Worm (Caenorhabditis elegans) whole organism, L2 larva: Measurements from ENCODE around the gene F35A5.2.

Experiments used
- C34F6.9 ChIP-seq: fragments of 150-350 bp; optimal IDR thresholded peaks from 2 replicates; lab custom pipeline; 2014; ENCODE audit warnings: missing biosample characterization, missing genetic modification characterization
- F13H6.1 ChIP-seq: sonication (generic microtip); optimal IDR thresholded peaks from 2 replicates; lab custom pipeline; 2016; ENCODE audit warnings: missing genetic modification characterization, missing compliant biosample characterization
- R02D3.7 ChIP-seq: fragments of 150-350 bp; optimal IDR thresholded peaks from 2 replicates; lab custom pipeline; 2014; ENCODE audit warnings: missing biosample characterization, missing genetic modification characterization
- Y55F3AM.14 ChIP-seq: fragments of 200-800 bp; sonication (Bioruptor generic); optimal IDR thresholded peaks from 2 replicates; lab custom pipeline; 2018; ENCODE audit warnings: mild to moderate bottlenecking, missing genetic modification characterization, missing compliant biosample characterization
- alr-1 ChIP-seq: fragments of 150-350 bp; optimal IDR thresholded peaks from 2 replicates; lab custom pipeline; 2014; ENCODE audit warnings: missing biosample characterization, missing genetic modification characterization
- aly-2 ChIP-seq: fragments of 150-350 bp; optimal IDR thresholded peaks from 2 replicates; lab custom pipeline; 2014; ENCODE audit warnings: missing biosample characterization, missing genetic modification characterization
- ama-1 ChIP-seq: fragments of 150-350 bp; optimal IDR thresholded peaks from 2 replicates; lab custom pipeline; 2018; ENCODE audit warnings: inconsistent platforms
- ceh-16 ChIP-seq: fragments of 150-350 bp; optimal IDR thresholded peaks from 2 replicates; lab custom pipeline; 2014; ENCODE audit warnings: missing biosample characterization, missing genetic modification characterization
- crh-2 ChIP-seq: sonication (generic microtip); optimal IDR thresholded peaks from 2 replicates; lab custom pipeline; 2017; ENCODE audit warnings: missing biosample characterization, missing genetic modification characterization
- dmd-4 ChIP-seq: sonication (generic microtip); optimal IDR thresholded peaks from 2 replicates; lab custom pipeline; 2017; ENCODE audit warnings: missing biosample characterization, missing genetic modification characterization
- egl-27 ChIP-seq: sonication (generic microtip); optimal IDR thresholded peaks from 3 replicates; lab custom pipeline; 2017; ENCODE audit warnings: missing biosample characterization, missing genetic modification reagents, missing genetic modification characterization
- elt-1 ChIP-seq: fragments of 150-350 bp; optimal IDR thresholded peaks from 2 replicates; lab custom pipeline; 2014; ENCODE audit warnings: missing biosample characterization, missing genetic modification characterization
- elt-3 ChIP-seq: sonication (generic microtip); optimal IDR thresholded peaks from 2 replicates; lab custom pipeline; 2017; ENCODE audit warnings: missing biosample characterization, missing genetic modification characterization
- fos-1 ChIP-seq: fragments of 150-350 bp; optimal IDR thresholded peaks from 2 replicates; lab custom pipeline; 2014; ENCODE audit warnings: missing biosample characterization, missing genetic modification characterization
- gmeb-1 ChIP-seq: fragments of 150-350 bp; optimal IDR thresholded peaks from 2 replicates; lab custom pipeline; 2014; ENCODE audit warnings: missing biosample characterization, missing genetic modification characterization
- lin-11 ChIP-seq: fragments of 150-350 bp; sonication (generic microtip); optimal IDR thresholded peaks from 2 replicates; lab custom pipeline; 2014; ENCODE audit warnings: missing biosample characterization, missing genetic modification characterization, inconsistent platforms, mixed read lengths
- lin-13 ChIP-seq: fragments of 150-350 bp; optimal IDR thresholded peaks from 2 replicates; lab custom pipeline; 2014; ENCODE audit warnings: missing biosample characterization, missing genetic modification reagents, missing genetic modification characterization
- lin-39 ChIP-seq: fragments of 150-350 bp; optimal IDR thresholded peaks from 2 replicates; lab custom pipeline; 2014; ENCODE audit warnings: missing biosample characterization, missing genetic modification reagents, missing genetic modification characterization
- lsy-2 ChIP-seq, 2 experiments: fragments of 150-350 bp in 1 of 2; sonication (generic microtip) in 1 of 2; optimal IDR thresholded peaks; 2 replicates each; lab custom pipeline; 2014 to 2017; ENCODE audit warnings: missing biosample characterization in 2 of 2, missing genetic modification characterization in 2 of 2
- mab-5 ChIP-seq: fragments of 150-350 bp; optimal IDR thresholded peaks from 2 replicates; lab custom pipeline; 2014; ENCODE audit warnings: missing biosample characterization, missing genetic modification characterization
- mbf-1 ChIP-seq: sonication (generic microtip); optimal IDR thresholded peaks from 2 replicates; lab custom pipeline; 2017; ENCODE audit warnings: missing biosample characterization, missing genetic modification characterization
- mdl-1 ChIP-seq, 2 experiments: fragments of 150-350 bp in 1 of 2; sonication (generic microtip) in 1 of 2; optimal IDR thresholded peaks; 2 replicates each; lab custom pipeline; 2017; ENCODE audit warnings: missing biosample characterization in 2 of 2, missing genetic modification characterization in 2 of 2
- nhr-10 ChIP-seq: sonication (generic microtip); optimal IDR thresholded peaks from 2 replicates; lab custom pipeline; 2017; ENCODE audit warnings: missing biosample characterization, missing genetic modification characterization
- nhr-12 ChIP-seq: fragments of 150-350 bp; optimal IDR thresholded peaks from 2 replicates; lab custom pipeline; 2014; ENCODE audit warnings: missing biosample characterization, missing genetic modification characterization
- nhr-129 ChIP-seq: fragments of 150-350 bp; optimal IDR thresholded peaks from 2 replicates; lab custom pipeline; 2014; ENCODE audit warnings: missing biosample characterization, missing genetic modification characterization
- nhr-21 ChIP-seq: fragments of 150-350 bp; optimal IDR thresholded peaks from 2 replicates; lab custom pipeline; 2014; ENCODE audit warnings: missing biosample characterization, missing genetic modification characterization
- nhr-23 ChIP-seq: fragments of 150-350 bp; optimal IDR thresholded peaks from 2 replicates; lab custom pipeline; 2014; ENCODE audit warnings: missing biosample characterization, missing genetic modification reagents, missing genetic modification characterization
- nhr-237 ChIP-seq: fragments of 150-350 bp; optimal IDR thresholded peaks from 2 replicates; lab custom pipeline; 2014; ENCODE audit warnings: missing biosample characterization, missing genetic modification characterization
- nhr-25 ChIP-seq: fragments of 150-350 bp; sonication (generic microtip); optimal IDR thresholded peaks from 3 replicates; lab custom pipeline; 2014; ENCODE audit warnings: missing biosample characterization, missing genetic modification characterization
- nhr-77 ChIP-seq: fragments of 150-350 bp; optimal IDR thresholded peaks from 2 replicates; lab custom pipeline; 2014; ENCODE audit warnings: missing biosample characterization, missing genetic modification characterization
- peb-1 ChIP-seq: fragments of 150-350 bp; optimal IDR thresholded peaks from 2 replicates; lab custom pipeline; 2014; ENCODE audit warnings: missing biosample characterization, missing genetic modification characterization
- sem-4 ChIP-seq: fragments of 150-350 bp; optimal IDR thresholded peaks from 2 replicates; lab custom pipeline; 2014; ENCODE audit warnings: missing biosample characterization, missing genetic modification reagents, missing genetic modification characterization
- skn-1 ChIP-seq: sonication (generic microtip); optimal IDR thresholded peaks from 2 replicates; lab custom pipeline; 2017; ENCODE audit warnings: missing biosample characterization, missing genetic modification characterization
- sma-3 ChIP-seq: sonication (generic microtip); optimal IDR thresholded peaks from 2 replicates; lab custom pipeline; 2016; ENCODE audit warnings: missing genetic modification reagents, missing genetic modification characterization, missing compliant biosample characterization
- sma-9 ChIP-seq, 2 experiments: fragments of 150-350 bp in 1 of 2; sonication (generic microtip) in 1 of 2; optimal IDR thresholded peaks; 2 replicates each; lab custom pipeline; 2014 to 2016; ENCODE audit warnings: missing genetic modification characterization in 2 of 2, mild to moderate bottlenecking in 1 of 2, missing biosample characterization in 1 of 2, missing compliant biosample characterization in 1 of 2, missing genetic modification reagents in 1 of 2, moderate library complexity in 1 of 2
- snpc-4 ChIP-seq: fragments of 150-350 bp; optimal IDR thresholded peaks from 2 replicates; lab custom pipeline; 2014; ENCODE audit warnings: missing biosample characterization, missing genetic modification characterization
- unc-39 ChIP-seq: fragments of 150-350 bp; optimal IDR thresholded peaks from 2 replicates; lab custom pipeline; 2014; ENCODE audit warnings: missing biosample characterization, missing genetic modification characterization
- unc-55 ChIP-seq: fragments of 150-350 bp; sonication (generic microtip); optimal IDR thresholded peaks from 3 replicates; lab custom pipeline; 2014; ENCODE audit warnings: missing biosample characterization, missing genetic modification reagents, missing genetic modification characterization
- unc-62 ChIP-seq: fragments of 150-350 bp; optimal IDR thresholded peaks from 2 replicates; lab custom pipeline; 2014; ENCODE audit warnings: missing biosample characterization, missing genetic modification reagents, missing genetic modification characterization
- zag-1 ChIP-seq: fragments of 150-350 bp; optimal IDR thresholded peaks from 2 replicates; lab custom pipeline; 2014; ENCODE audit warnings: missing biosample characterization, missing genetic modification characterization
- ztf-1 ChIP-seq: fragments of 200-800 bp; sonication (Bioruptor generic); conservative IDR thresholded peaks from 2 replicates; pipeline ENCODE4 v1.3.6; 2022; ENCODE audit warnings: missing genetic modification characterization, missing compliant biosample characterization
- ztf-4 ChIP-seq: fragments of 150-350 bp; optimal IDR thresholded peaks from 2 replicates; lab custom pipeline; 2014; ENCODE audit warnings: missing biosample characterization, missing genetic modification characterization

Gene F35A5.2

DNA sequence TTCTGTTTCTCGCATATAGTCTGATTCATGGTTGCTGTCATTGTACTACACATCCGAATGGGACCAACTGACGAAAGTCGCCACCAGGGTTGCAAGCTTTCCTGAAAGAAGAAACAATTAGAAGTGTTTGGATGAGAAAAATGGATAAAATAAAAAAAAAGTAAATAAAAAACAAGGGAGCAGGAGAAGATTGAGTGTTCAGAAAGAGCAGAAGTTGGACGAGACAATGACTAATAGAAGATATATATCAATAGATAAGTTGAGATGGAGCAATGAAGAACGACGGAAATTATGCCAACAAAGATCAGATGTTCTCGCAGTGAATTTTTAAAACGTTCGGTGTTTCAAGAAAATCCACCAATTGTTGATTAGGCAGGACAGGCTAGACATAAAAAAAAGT is 21.9 kb downstream of the F35A5.2 start, which contains the start of gene fkh-9:
Gene fkh-9 (minus strand): TSS at position 101 of the 400 bp plus-strand sequence.
- TF ChIP-seq peb-1 (tag; lab: Kevin White, UChicago) = no peak
- no peak for TF ChIP-seq egl-27 (tag; lab: Kevin White, UChicago)
- no peak for TF ChIP-seq nhr-23 (tag; lab: Kevin White, UChicago)
- no peak for TF ChIP-seq lin-13 (GFP tag; lab: Kevin White, UChicago)
- TF ChIP-seq gmeb-1 = no peak
- TF ChIP-seq sem-4 (tag; lab: Kevin White, UChicago) = no peak
- TF ChIP-seq unc-62 = no peak
- no peak for TF ChIP-seq lsy-2 (tag; optimal IDR thresholded peaks at IDR 0.05; lab: Kevin White, UChicago)
- no peak for TF ChIP-seq skn-1 (tag; lab: Kevin White, UChicago)
- no peak for TF ChIP-seq nhr-10 (tag; lab: Kevin White, UChicago)
- no peak for TF ChIP-seq F13H6.1 (tag; lab: Kevin White, UChicago)
- TF ChIP-seq, all 48 proteins: peak for 0

DNA sequence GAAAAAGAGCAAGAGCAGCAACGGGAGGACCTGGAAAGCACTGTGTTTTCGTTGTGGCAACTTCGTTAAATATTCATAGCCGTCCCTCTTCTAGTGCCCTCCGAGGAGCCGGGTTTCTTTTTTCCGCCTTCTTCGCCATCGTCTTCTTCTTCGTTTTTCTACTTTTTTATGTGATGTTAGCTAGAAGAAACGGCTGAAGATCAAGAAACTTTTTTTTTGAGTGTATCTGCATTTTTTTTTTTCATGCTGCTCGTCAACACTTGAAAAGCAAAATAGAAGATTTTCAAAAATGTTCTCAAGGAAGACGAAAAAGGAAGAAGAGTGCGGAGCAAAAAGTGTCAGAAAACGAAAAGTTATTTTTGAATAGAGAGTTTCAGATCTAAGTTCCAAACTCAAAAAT is 22.4 kb downstream of the F35A5.2 start:
- TF ChIP-seq C34F6.9 (tag; lab: Kevin White, UChicago) (no peak), aly-2 (no peak), ama-1 (lab: Kevin White, UChicago) (no peak), dmd-4 (tag; lab: Kevin White, UChicago) (no peak), mbf-1 (tag; lab: Kevin White, UChicago) (no peak), snpc-4 (tag; lab: Kevin White, UChicago) (no peak), mdl-1 (tag; optimal IDR thresholded peaks at IDR 0.05; lab: Kevin White, UChicago) (no peak), F13H6.1 (tag; lab: Kevin White, UChicago) (no peak), ztf-1 (GFP tag; lab: Robert Waterston, UW) (no peak), peb-1 (tag; lab: Kevin White, UChicago) (no peak), Y55F3AM.14 (no peak), elt-1 (tag; lab: Kevin White, UChicago) (no peak), unc-39 (tag; lab: Kevin White, UChicago) (no peak), gmeb-1 (no peak), sma-3 (GFP tag; lab: Kevin White, UChicago) (no peak), skn-1 (tag; lab: Kevin White, UChicago) (no peak), ceh-16 (tag; lab: Kevin White, UChicago) (no peak), alr-1 (tag; lab: Kevin White, UChicago) (no peak), mab-5 (tag; lab: Kevin White, UChicago) (no peak)

DNA sequence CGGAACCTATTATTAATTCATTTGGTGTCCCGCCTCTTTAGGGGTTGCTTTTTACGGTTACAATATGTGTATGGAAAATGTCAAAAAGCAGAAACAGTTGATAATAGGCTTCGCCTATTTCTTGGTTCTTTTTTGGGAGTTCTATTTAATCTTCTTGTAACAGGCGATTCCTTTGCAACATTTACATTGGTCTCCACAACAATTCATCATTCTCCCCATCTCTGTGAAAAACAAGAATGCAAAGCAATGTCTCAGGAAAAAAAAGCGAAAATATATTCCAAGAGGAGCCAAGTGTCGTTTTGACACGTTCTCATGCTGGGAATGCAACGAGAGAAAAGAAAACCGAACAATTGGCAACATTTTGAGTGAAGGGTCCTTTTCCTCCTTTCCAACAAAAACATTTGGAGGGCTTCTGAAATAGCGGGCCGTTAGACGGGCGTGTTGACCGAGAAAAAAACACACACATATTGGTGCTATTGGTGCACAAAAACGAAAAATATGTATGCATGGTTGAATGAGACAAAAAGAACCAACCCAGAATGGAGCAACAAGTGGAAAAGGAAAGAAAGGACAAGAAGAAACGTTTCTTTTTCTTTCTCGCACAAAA is 23.8 kb downstream of the F35A5.2 start:
- no peak for TF ChIP-seq nhr-25 (tag; lab: Kevin White, UChicago)
- TF ChIP-seq alr-1 (tag; lab: Kevin White, UChicago) = no peak
- TF ChIP-seq skn-1 (tag; lab: Kevin White, UChicago) = no peak
- no peak for TF ChIP-seq nhr-21 (tag; lab: Kevin White, UChicago)
- TF ChIP-seq ceh-16 (tag; lab: Kevin White, UChicago) = no peak

DNA sequence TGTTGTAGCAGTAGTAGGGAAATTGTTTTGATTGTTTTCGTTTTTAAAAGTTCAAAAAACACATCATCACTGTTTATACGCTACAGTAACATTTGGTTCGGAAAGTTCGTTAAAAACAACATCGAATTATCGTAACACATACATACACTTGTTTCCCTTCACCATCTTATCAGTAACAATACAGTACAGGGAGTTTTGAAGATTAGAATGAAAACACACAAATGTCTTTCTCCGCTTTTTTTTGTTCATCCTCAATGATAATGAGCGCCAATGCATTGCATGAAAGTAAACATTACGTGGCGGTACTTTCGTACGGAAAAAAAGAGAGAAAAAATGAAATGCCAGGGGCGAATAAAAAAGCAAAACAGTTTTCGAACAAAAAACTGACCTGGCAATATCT is 24.7 kb downstream of the F35A5.2 start:
- TF ChIP-seq sem-4 (tag; lab: Kevin White, UChicago) (no peak), ztf-1 (GFP tag; lab: Robert Waterston, UW) (no peak), zag-1 (tag; lab: Kevin White, UChicago) (no peak), nhr-237 (tag; lab: Kevin White, UChicago) (no peak), elt-1 (tag; lab: Kevin White, UChicago) (no peak), fos-1 (tag; lab: Kevin White, UChicago) (peak; percentile 89), skn-1 (tag; lab: Kevin White, UChicago) (peak; percentile 9), C34F6.9 (tag; lab: Kevin White, UChicago) (no peak), nhr-77 (tag; lab: Kevin White, UChicago) (no peak), aly-2 (no peak), sma-3 (GFP tag; lab: Kevin White, UChicago) (peak; percentile 37), crh-2 (peak; percentile 94), nhr-10 (tag; lab: Kevin White, UChicago) (no peak), gmeb-1 (peak; percentile 52), nhr-129 (peak; percentile 37), R02D3.7 (tag; lab: Kevin White, UChicago) (no peak), nhr-12 (no peak), unc-55 (GFP tag; lab: Kevin White, UChicago) (no peak), ztf-4 (tag; lab: Kevin White, UChicago) (no peak), nhr-21 (tag; lab: Kevin White, UChicago) (no peak), lin-11 (tag; lab: Kevin White, UChicago) (no peak), lsy-2 (tag; optimal IDR thresholded peaks at IDR 0.05; lab: Kevin White, UChicago) (peak in 1 of 2 experiments; percentile 32), mdl-1 (tag; optimal IDR thresholded peaks at IDR 0.05; lab: Kevin White, UChicago) (no peak), elt-3 (tag; lab: Kevin White, UChicago) (no peak), alr-1 (tag; lab: Kevin White, UChicago) (no peak), lin-39 (tag; lab: Kevin White, UChicago) (no peak), sma-9 (GFP tag; optimal IDR thresholded peaks at IDR 0.05; lab: Kevin White, UChicago) (peak; percentile 72), sma-9 (tag; optimal IDR thresholded peaks at IDR 0.05; lab: Kevin White, UChicago) (no peak), F13H6.1 (tag; lab: Kevin White, UChicago) (peak; percentile 54)
